Worm (Caenorhabditis elegans): ENCODE data around the gene C25A8.2.

ce11 chrIV:7035823-7036222 lies 26.2 kb downstream of the C25A8.2 start, which contains the start of gene C06G3.3:
- no peak for TF ChIP-seq lim-7 (GFP tag; IDR thresholded peaks at IDR 0.05)
- TF ChIP-seq nhr-11 (tag; optimal IDR thresholded peaks at IDR 0.05), result no peak
- TF ChIP-seq nhr-28 (tag; optimal IDR thresholded peaks at IDR 0.05), result no peak
- no peak for TF ChIP-seq snpc-4 (tag; optimal IDR thresholded peaks at IDR 0.05)
- TF ChIP-seq unc-130 (GFP tag; optimal IDR thresholded peaks at IDR 0.05), result no peak
- no peak for TF ChIP-seq madf-5 (GFP tag; IDR thresholded peaks at IDR 0.05)
- no peak for TF ChIP-seq nhr-237 (tag; optimal IDR thresholded peaks at IDR 0.05)
- no peak for TF ChIP-seq lin-15B (tag; optimal IDR thresholded peaks at IDR 0.05)

Measured in whole organism, L4 larva.